Fruit fly (Drosophila melanogaster): ENCODE data around the gene hzg.

Gene hzg

DNA sequence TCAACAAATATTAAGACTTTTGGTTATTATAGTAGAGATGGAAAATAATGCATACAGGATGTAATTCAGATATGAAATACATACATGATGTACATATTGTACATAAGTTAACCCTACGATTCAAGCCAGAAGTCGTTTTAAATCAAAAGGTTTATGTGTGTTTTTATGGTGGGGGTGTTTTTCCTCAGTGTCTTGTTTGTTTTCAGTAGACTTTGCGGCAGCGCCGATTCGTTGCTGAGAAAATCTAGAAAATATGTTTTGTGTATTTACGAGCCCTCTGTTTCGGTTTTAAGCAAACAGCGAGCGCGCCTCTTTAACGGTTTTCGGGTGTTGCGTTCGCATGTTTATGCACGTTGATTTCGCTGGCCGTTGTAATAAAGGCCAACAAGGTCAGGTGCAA lies 50.6 kb downstream of the hzg start:
- TF ChIP-seq CTCF (optimal IDR thresholded peaks at IDR 0.05), result no peak
- TF ChIP-seq CG8478 (optimal IDR thresholded peaks at IDR 0.05), result no peak

DNA sequence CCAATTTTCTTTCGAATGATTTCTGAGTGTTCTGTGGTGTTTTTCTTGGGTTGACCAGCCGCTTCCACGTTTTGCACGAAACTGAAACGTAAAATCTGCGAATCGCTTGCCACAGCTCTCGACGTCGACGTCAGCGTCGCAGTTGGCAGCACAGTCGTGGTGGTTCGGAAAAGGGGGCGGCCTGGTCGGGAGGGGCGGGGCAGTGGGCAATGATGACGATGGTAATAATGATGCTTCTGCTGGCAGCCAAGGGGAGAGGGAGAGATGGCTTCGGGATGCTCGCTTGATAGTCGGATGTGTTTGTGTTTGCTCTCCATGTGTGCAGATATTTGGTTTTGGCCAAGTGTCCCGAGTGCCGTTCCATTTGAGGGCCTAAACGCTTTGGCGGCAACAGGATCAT lies 51.6 kb downstream of the hzg start:
- TF ChIP-seq CTCF (optimal IDR thresholded peaks at IDR 0.05) (no peak), CG8478 (optimal IDR thresholded peaks at IDR 0.05) (no peak)

DNA sequence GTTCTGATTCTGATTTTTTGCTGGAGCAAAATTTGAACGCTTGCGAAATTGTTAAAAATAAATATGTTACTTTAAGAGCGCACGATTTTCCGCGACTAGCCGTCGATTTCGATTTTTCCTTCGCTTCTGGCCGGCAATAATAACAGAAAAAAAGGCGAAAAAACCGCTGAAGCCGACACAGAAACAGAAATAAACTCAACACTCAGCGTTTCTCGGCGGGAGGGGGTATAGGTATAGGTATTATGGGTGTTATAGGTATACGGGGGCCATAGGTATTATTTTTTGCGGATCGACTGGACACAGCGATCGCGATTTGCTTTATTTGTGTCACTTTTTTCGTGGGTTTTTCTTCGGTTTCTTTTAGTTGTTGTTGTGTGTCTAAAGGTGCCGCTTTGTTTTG lies 52.2 kb downstream of the hzg start:
- TF ChIP-seq CTCF (optimal IDR thresholded peaks at IDR 0.05) (no peak), CG8478 (optimal IDR thresholded peaks at IDR 0.05) (no peak)
